Worm (Caenorhabditis elegans) whole organism, L4 larva: ENCODE measurements around the gene srxa-12.

Source experiments
- F26F4.8 ChIP-seq: fragments of 200-800 bp; sonication (Bioruptor generic); conservative IDR thresholded peaks from 2 replicates; pipeline ENCODE4 v1.3.6; 2022; ENCODE audit warnings: missing genetic modification characterization, missing compliant biosample characterization
- F44E2.7 ChIP-seq: fragments of 200-800 bp; sonication (Bioruptor generic); IDR thresholded peaks from 2 replicates; pipeline ENCODE4 v2.1.2; 2022; ENCODE audit warnings: missing genetic modification characterization, missing compliant biosample characterization
- F49E8.2 ChIP-seq: sonication (generic microtip); optimal IDR thresholded peaks from 2 replicates; lab custom pipeline; 2016; ENCODE audit warnings: missing compliant biosample characterization, mild to moderate bottlenecking, missing genetic modification characterization, borderline replicate concordance
- R02D3.7 ChIP-seq: fragments of 150-350 bp; sonication (generic microtip); optimal IDR thresholded peaks from 3 replicates; lab custom pipeline; 2014; ENCODE audit warnings: missing biosample characterization, missing genetic modification characterization
- T20F7.1 ChIP-seq: fragments of 200-800 bp; sonication (Bioruptor generic); optimal IDR thresholded peaks from 2 replicates; lab custom pipeline; 2018; ENCODE audit warnings: mild to moderate bottlenecking, missing genetic modification characterization, missing compliant biosample characterization
- T26A8.4 ChIP-seq: fragments of 200-800 bp; sonication (Bioruptor generic); IDR thresholded peaks from 2 replicates; pipeline ENCODE4 v1.3.6; 2022; ENCODE audit warnings: missing genetic modification characterization, missing compliant biosample characterization
- Y105C5A.15 ChIP-seq: fragments of 200-800 bp; sonication (Bioruptor generic); IDR thresholded peaks from 2 replicates; pipeline ENCODE4 v1.3.6; 2022; ENCODE audit warnings: missing genetic modification characterization, missing compliant biosample characterization
- Y5F2A.4 ChIP-seq: fragments of 200-800 bp; sonication (Bioruptor generic); optimal IDR thresholded peaks from 2 replicates; lab custom pipeline; 2018; ENCODE audit warnings: mild to moderate bottlenecking, missing genetic modification characterization, missing compliant biosample characterization
- Y75B8A.6 ChIP-seq: fragments of 200-800 bp; sonication (Bioruptor generic); IDR thresholded peaks from 2 replicates; pipeline ENCODE4 v1.3.6; 2022; ENCODE audit warnings: missing genetic modification reagents, missing genetic modification characterization, missing compliant biosample characterization
- aha-1 ChIP-seq: fragments of 150-350 bp; peaks from one replicate; lab custom pipeline; 2014; ENCODE audit warnings: missing biosample characterization, missing genetic modification characterization
- arid-1 ChIP-seq: fragments of 200-800 bp; sonication (Bioruptor generic); conservative IDR thresholded peaks from 2 replicates; pipeline ENCODE4 v1.3.6; 2022; ENCODE audit warnings: missing genetic modification reagents, missing genetic modification characterization, missing compliant biosample characterization
- ceh-32 ChIP-seq: sonication (generic microtip); optimal IDR thresholded peaks from 2 replicates; lab custom pipeline; 2016; ENCODE audit warnings: mild to moderate bottlenecking, missing genetic modification characterization, missing compliant biosample characterization; ENCODE audit not compliant: poor library complexity
- cey-2 ChIP-seq: sonication (generic microtip); optimal IDR thresholded peaks from 3 replicates; lab custom pipeline; 2017; ENCODE audit warnings: missing genetic modification characterization, mild to moderate bottlenecking, missing compliant biosample characterization, antibody characterized with exemption, borderline replicate concordance; ENCODE audit not compliant: insufficient read depth
- ctbp-1 ChIP-seq: fragments of 200-800 bp; sonication (Bioruptor generic); IDR thresholded peaks from 2 replicates; pipeline ENCODE4 v1.3.6; 2022; ENCODE audit warnings: missing genetic modification reagents, missing genetic modification characterization, missing compliant biosample characterization
- daf-8 ChIP-seq: fragments of 200-800 bp; sonication (Bioruptor generic); IDR thresholded peaks from 2 replicates; pipeline ENCODE4 v1.3.6; 2022; ENCODE audit warnings: missing genetic modification characterization, missing compliant biosample characterization
- dmd-6 ChIP-seq: fragments of 200-800 bp; sonication (Bioruptor generic); IDR thresholded peaks from 2 replicates; pipeline ENCODE4 v1.3.6; 2022; ENCODE audit warnings: missing genetic modification reagents, missing genetic modification characterization, missing compliant biosample characterization
- dmd-8 ChIP-seq: fragments of 200-800 bp; sonication (Bioruptor generic); IDR thresholded peaks from 2 replicates; pipeline ENCODE4 v1.3.6; 2022; ENCODE audit warnings: missing genetic modification characterization, missing compliant biosample characterization
- dve-1 ChIP-seq: sonication (generic microtip); optimal IDR thresholded peaks from 2 replicates; lab custom pipeline; 2017; ENCODE audit warnings: antibody characterized with exemption, mild to moderate bottlenecking, missing genetic modification characterization, missing compliant biosample characterization; ENCODE audit not compliant: insufficient read depth
- fkh-10 ChIP-seq: fragments of 150-350 bp; optimal IDR thresholded peaks from 2 replicates; lab custom pipeline; 2014; ENCODE audit warnings: missing biosample characterization, missing genetic modification reagents, missing genetic modification characterization
- hlh-11 ChIP-seq: fragments of 200-800 bp; sonication (Bioruptor generic); optimal IDR thresholded peaks from 2 replicates; lab custom pipeline; 2018; ENCODE audit warnings: mild to moderate bottlenecking, missing genetic modification characterization, missing compliant biosample characterization
- hlh-30 ChIP-seq: sonication (generic microtip); optimal IDR thresholded peaks from 2 replicates; lab custom pipeline; 2017; ENCODE audit warnings: antibody characterized with exemption, mild to moderate bottlenecking, missing genetic modification characterization, missing compliant biosample characterization; ENCODE audit not compliant: insufficient read depth
- lim-7 ChIP-seq: fragments of 200-800 bp; sonication (Bioruptor generic); IDR thresholded peaks from 2 replicates; pipeline ENCODE4 v1.3.6; 2022; ENCODE audit warnings: missing genetic modification characterization, missing compliant biosample characterization
- lin-1 ChIP-seq: fragments of 200-800 bp; sonication (Bioruptor generic); IDR thresholded peaks from 2 replicates; pipeline ENCODE4 v1.3.6; 2022; ENCODE audit warnings: missing genetic modification reagents, missing genetic modification characterization, missing compliant biosample characterization
- lin-15B ChIP-seq: fragments of 150-350 bp; sonication (generic microtip); optimal IDR thresholded peaks from 3 replicates; lab custom pipeline; 2014; ENCODE audit warnings: missing biosample characterization, missing genetic modification characterization
- lin-39 ChIP-seq: fragments of 150-350 bp; optimal IDR thresholded peaks from 2 replicates; lab custom pipeline; 2014; ENCODE audit warnings: missing biosample characterization, missing genetic modification reagents, missing genetic modification characterization
- lir-3 ChIP-seq: sonication (generic microtip); optimal IDR thresholded peaks from 2 replicates; lab custom pipeline; 2016; ENCODE audit warnings: mild to moderate bottlenecking, missing genetic modification characterization, missing compliant biosample characterization
- lsy-2 ChIP-seq, 2 experiments: fragments of 150-350 bp in 1 of 2; sonication (generic microtip) in 1 of 2; optimal IDR thresholded peaks; 2 replicates each; lab custom pipeline; 2014 to 2017; ENCODE audit warnings: missing biosample characterization in 2 of 2, missing genetic modification characterization in 2 of 2
- mdt-29 ChIP-seq: fragments of 200-800 bp; sonication (Bioruptor generic); IDR thresholded peaks from 2 replicates; pipeline ENCODE4 v1.3.6; 2022; ENCODE audit warnings: missing genetic modification reagents, missing genetic modification characterization, missing compliant biosample characterization
- mep-1 ChIP-seq: fragments of 150-350 bp; sonication (generic microtip); optimal IDR thresholded peaks from 3 replicates; lab custom pipeline; 2014; ENCODE audit warnings: missing biosample characterization, missing genetic modification characterization
- nhr-10 ChIP-seq: fragments of 150-350 bp; optimal IDR thresholded peaks from 2 replicates; lab custom pipeline; 2014; ENCODE audit warnings: missing biosample characterization, missing genetic modification characterization
- nhr-11 ChIP-seq: fragments of 150-350 bp; optimal IDR thresholded peaks from 2 replicates; lab custom pipeline; 2014; ENCODE audit warnings: missing biosample characterization, missing genetic modification characterization
- nhr-25 ChIP-seq: sonication (generic microtip); optimal IDR thresholded peaks from 2 replicates; lab custom pipeline; 2017; ENCODE audit warnings: missing genetic modification characterization, mild to moderate bottlenecking, missing compliant biosample characterization, antibody characterized with exemption, moderate library complexity, borderline replicate concordance; ENCODE audit not compliant: insufficient read depth
- nhr-28 ChIP-seq: fragments of 150-350 bp; optimal IDR thresholded peaks from 2 replicates; lab custom pipeline; 2014; ENCODE audit warnings: missing biosample characterization, missing genetic modification characterization
- nhr-42 ChIP-seq: fragments of 200-800 bp; sonication (Bioruptor generic); IDR thresholded peaks from 2 replicates; pipeline ENCODE4 v1.3.6; 2022; ENCODE audit warnings: missing genetic modification characterization, missing compliant biosample characterization
- nhr-6 ChIP-seq: fragments of 150-350 bp; optimal IDR thresholded peaks from 2 replicates; lab custom pipeline; 2014; ENCODE audit warnings: missing biosample characterization, missing genetic modification characterization
- nhr-76 ChIP-seq: fragments of 150-350 bp; optimal IDR thresholded peaks from 2 replicates; lab custom pipeline; 2014; ENCODE audit warnings: missing biosample characterization, missing genetic modification characterization
- nhr-77 ChIP-seq: fragments of 150-350 bp; optimal IDR thresholded peaks from 2 replicates; lab custom pipeline; 2014; ENCODE audit warnings: missing biosample characterization, missing genetic modification characterization
- pha-4 ChIP-seq, 2 experiments: fragments of 150-350 bp in 1 of 2; fragments of 200-800 bp in 1 of 2; sonication (Bioruptor generic) in 1 of 2; IDR thresholded peaks in 1 of 2; optimal IDR thresholded peaks in 1 of 2; 2 replicates each; pipeline versions ENCODE4 v1.3.6 to Lab custom; 2014 to 2022; ENCODE audit warnings: missing genetic modification characterization in 2 of 2, missing genetic modification reagents in 2 of 2, missing biosample characterization in 1 of 2, missing compliant biosample characterization in 1 of 2
- php-3 ChIP-seq: fragments of 200-800 bp; sonication (Bioruptor generic); IDR thresholded peaks from 2 replicates; pipeline ENCODE4 v1.3.6; 2022; ENCODE audit warnings: missing genetic modification reagents, missing genetic modification characterization, missing compliant biosample characterization
- rbr-2 ChIP-seq: sonication (generic microtip); optimal IDR thresholded peaks from 2 replicates; lab custom pipeline; 2016; ENCODE audit warnings: missing genotype, missing genetic modification characterization, missing compliant biosample characterization
- saeg-2 ChIP-seq: fragments of 200-800 bp; sonication (Bioruptor generic); IDR thresholded peaks from 2 replicates; pipeline ENCODE4 v1.3.6; 2022; ENCODE audit warnings: missing genetic modification reagents, missing genetic modification characterization, missing compliant biosample characterization
- skn-1 ChIP-seq: fragments of 150-350 bp; optimal IDR thresholded peaks from 2 replicates; lab custom pipeline; 2014; ENCODE audit warnings: missing biosample characterization, missing genetic modification characterization
- snpc-1.2 ChIP-seq: fragments of 200-800 bp; sonication (Bioruptor generic); IDR thresholded peaks from 2 replicates; pipeline ENCODE4 v1.3.6; 2022; ENCODE audit warnings: missing genetic modification reagents, missing genetic modification characterization, missing compliant biosample characterization
- snpc-4 ChIP-seq: fragments of 150-350 bp; optimal IDR thresholded peaks from 2 replicates; lab custom pipeline; 2014; ENCODE audit warnings: missing biosample characterization, missing genetic modification characterization
- unc-62 ChIP-seq, 3 experiments: fragments of 150-350 bp in 1 of 3; sonication (generic microtip); optimal IDR thresholded peaks in 2 of 3; peaks in 1 of 3; 1 replicate in 1 of 3; 2 replicates in 2 of 3; lab custom pipeline; 2014 to 2017; ENCODE audit warnings: missing biosample characterization in 3 of 3, missing genetic modification characterization in 3 of 3, missing genetic modification reagents in 3 of 3, missing genotype in 1 of 3
- zag-1 ChIP-seq: fragments of 150-350 bp; optimal IDR thresholded peaks from 2 replicates; lab custom pipeline; 2014; ENCODE audit warnings: missing biosample characterization, missing genetic modification characterization
- zip-11 ChIP-seq: fragments of 200-800 bp; sonication (Bioruptor generic); IDR thresholded peaks from 2 replicates; pipeline ENCODE4 v1.3.6; 2022; ENCODE audit warnings: missing genetic modification characterization, missing compliant biosample characterization
- zip-2 ChIP-seq: fragments of 150-350 bp; optimal IDR thresholded peaks from 2 replicates; lab custom pipeline; 2014; ENCODE audit warnings: missing biosample characterization, missing genetic modification characterization

Gene srxa-12

ce11 chrV:13892457-13893375 lies 33.8 kb upstream of the srxa-12 start, which contains the start of gene sptl-3 (continued):
- TF ChIP-seq nhr-42 (no peak), daf-8 (GFP tag; lab: Robert Waterston, UW) (no peak), unc-62 (GFP tag; optimal IDR thresholded peaks at IDR 0.05 in 1 of 2; lab: Kevin White, UChicago) (peak in 1 of 2 experiments; percentile 11), unc-62 (tag; optimal IDR thresholded peaks at IDR 0.05; lab: Kevin White, UChicago) (peak; percentile 13), mep-1 (tag; lab: Kevin White, UChicago) (peak; percentile 39), ctbp-1 (GFP tag; lab: Robert Waterston, UW) (0 out of 2 replicates have a peak, but pooled peaks have one; percentile 30), snpc-4 (no peak), mdt-29 (GFP tag; lab: Robert Waterston, UW) (no peak), dmd-8 (GFP tag; lab: Robert Waterston, UW) (no peak), php-3 (GFP tag; lab: Robert Waterston, UW) (peak; percentile 67; the same call in 1 of the 2 replicates), rbr-2 (no peak), lsy-2 (tag; optimal IDR thresholded peaks at IDR 0.05; lab: Kevin White, UChicago) (peak in 1 of 2 experiments; percentile 34), lir-3 (tag; lab: Kevin White, UChicago) (no peak), zip-11 (GFP tag; lab: Robert Waterston, UW) (no peak), ceh-32 (no peak), zip-2 (no peak), nhr-25 (tag; lab: Kevin White, UChicago) (no peak), F26F4.8 (GFP tag; lab: Robert Waterston, UW) (no peak), Y75B8A.6 (GFP tag; lab: Robert Waterston, UW) (no peak), lin-15B (tag; lab: Kevin White, UChicago) (no peak), nhr-28 (peak; percentile 93), zag-1 (tag; lab: Kevin White, UChicago) (no peak), F44E2.7 (GFP tag; lab: Robert Waterston, UW) (no peak), snpc-1.2 (GFP tag; lab: Robert Waterston, UW) (no peak), hlh-11 (tag; lab: Kevin White, UChicago) (peak; percentile 84), dmd-6 (peak; percentile 73), T20F7.1 (GFP tag; lab: Kevin White, UChicago) (no peak), lim-7 (GFP tag; lab: Robert Waterston, UW) (no peak), pha-4 (GFP tag; IDR thresholded peaks at IDR 0.05; lab: Robert Waterston, UW) (no peak), pha-4 (tag; optimal IDR thresholded peaks at IDR 0.05; lab: Kevin White, UChicago) (no peak), hlh-30 (tag; lab: Kevin White, UChicago) (peak; percentile 58), lin-1 (GFP tag; lab: Robert Waterston, UW) (no peak), fkh-10 (GFP tag; lab: Kevin White, UChicago) (no peak), lin-39 (no peak), nhr-11 (tag; lab: Kevin White, UChicago) (peak; percentile 60), Y5F2A.4 (GFP tag; lab: Kevin White, UChicago) (no peak), skn-1 (tag; lab: Kevin White, UChicago) (no peak), R02D3.7 (no peak), aha-1 (peak; percentile 92), cey-2 (tag; lab: Kevin White, UChicago) (peak; percentile 87), T26A8.4 (no peak), nhr-10 (tag; lab: Kevin White, UChicago) (peak; percentile 63), F49E8.2 (tag; lab: Kevin White, UChicago) (no peak), Y105C5A.15 (GFP tag; lab: Robert Waterston, UW) (no peak), dve-1 (tag; lab: Kevin White, UChicago) (peak; percentile 77), nhr-76 (tag; lab: Kevin White, UChicago) (no peak), arid-1 (GFP tag; lab: Robert Waterston, UW) (no peak), saeg-2 (GFP tag; lab: Robert Waterston, UW) (0 out of 2 replicates have a peak, but pooled peaks have one; percentile 21), nhr-6 (tag; lab: Kevin White, UChicago) (peak; percentile 19), nhr-77 (tag; lab: Kevin White, UChicago) (no peak)
